Fruit fly (Drosophila melanogaster) whole organism, wandering third instar larva: ENCODE results near the gene Shab.

Source experiments
- CG32264 ChIP-seq: fragments of 200-800 bp; sonication (Bioruptor generic); optimal IDR thresholded peaks from 2 replicates; lab custom pipeline; 2016; ENCODE audit warnings: missing biosample characterization, missing genetic modification characterization
- Hnf4 ChIP-seq: fragments of 200-800 bp; sonication (Bioruptor generic); optimal IDR thresholded peaks from 2 replicates; lab custom pipeline; 2016; ENCODE audit warnings: missing biosample characterization, mild to moderate bottlenecking, missing genetic modification characterization
- sage ChIP-seq: fragments of 200-800 bp; sonication (Bioruptor generic); optimal IDR thresholded peaks from 2 replicates; lab custom pipeline; 2016; ENCODE audit warnings: missing biosample characterization, mild to moderate bottlenecking, missing genetic modification characterization
- tai ChIP-seq: sonication (Bioruptor generic); optimal IDR thresholded peaks from 2 replicates; lab custom pipeline; 2016; ENCODE audit warnings: missing biosample characterization, missing genetic modification characterization
- usp ChIP-seq: fragments of >200 bp; optimal IDR thresholded peaks from 2 replicates; lab custom pipeline; 2017; ENCODE audit warnings: missing biosample characterization, missing genetic modification characterization

DNA sequence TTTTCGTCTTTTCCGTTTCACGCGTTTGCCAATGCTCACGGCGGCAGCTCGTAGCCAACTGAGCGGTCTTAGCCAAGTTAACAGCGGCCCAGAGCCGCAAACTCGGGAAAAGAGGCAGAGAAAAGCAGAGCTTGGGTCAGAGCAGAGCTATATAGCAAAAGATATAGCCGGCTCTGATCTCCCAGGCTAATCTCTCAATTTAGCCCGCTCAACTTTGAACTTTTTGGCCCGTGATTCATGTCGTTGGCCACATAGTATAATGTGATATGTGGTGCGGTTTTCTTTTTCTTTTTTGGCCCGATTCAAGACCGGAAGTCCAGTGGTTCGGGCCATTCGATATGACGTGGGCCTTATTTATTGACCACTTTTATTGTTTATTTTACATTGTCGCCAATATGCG is 2.7 kb upstream of the Shab start, which contains the start of gene spz5:
- TF ChIP-seq tai (GFP tag; lab: Kevin White, UChicago) (no peak), CG32264 (GFP tag; lab: Kevin White, UChicago) (no peak), Hnf4 (GFP tag; lab: Kevin White, UChicago) (no peak), sage (GFP tag; lab: Kevin White, UChicago) (no peak), usp (GFP tag; lab: Kevin White, UChicago) (no peak)
